Worm (Caenorhabditis elegans) whole organism, young adult: ENCODE measurements around the gene Y102A5C.2.

Experiments
- ama-1 ChIP-seq, 3 experiments: fragments of 150-350 bp in 1 of 3; sonication (generic microtip) in 2 of 3; optimal IDR thresholded peaks; 2 replicates each; lab custom pipeline; 2014 to 2018; ENCODE audit warnings: missing biosample characterization in 2 of 3, missing genetic modification characterization in 2 of 3, missing genetic modification reagents in 2 of 3
- ceh-91 ChIP-seq: fragments of 200-800 bp; sonication (Bioruptor generic); IDR thresholded peaks from 2 replicates; pipeline ENCODE4 v1.3.6; 2022; ENCODE audit warnings: missing genetic modification reagents, missing genetic modification characterization, missing compliant biosample characterization
- mes-4 ChIP-seq: sonication (generic microtip); optimal IDR thresholded peaks from 2 replicates; lab custom pipeline; 2016; ENCODE audit warnings: missing genotype, missing genetic modification characterization, missing compliant biosample characterization
- snpc-4 ChIP-seq, 5 experiments: fragments of 150-350 bp in 1 of 5; sonication (generic microtip) in 4 of 5; optimal IDR thresholded peaks; 2 replicates each; lab custom pipeline; 2014 to 2018; ENCODE audit warnings: missing genetic modification characterization in 5 of 5, missing biosample characterization in 3 of 5, antibody characterized with exemption in 2 of 5, mild to moderate bottlenecking in 2 of 5, missing compliant biosample characterization in 2 of 5, missing genotype in 2 of 5, moderate library complexity in 2 of 5, missing genetic modification reagents in 1 of 5
- unc-62 ChIP-seq: fragments of 150-350 bp; optimal IDR thresholded peaks from 2 replicates; lab custom pipeline; 2014; ENCODE audit warnings: missing biosample characterization, missing genetic modification reagents, missing genetic modification characterization
- xnd-1 ChIP-seq: sonication (generic microtip); optimal IDR thresholded peaks from 2 replicates; lab custom pipeline; 2016; ENCODE audit warnings: missing genotype, missing genetic modification reagents, missing genetic modification characterization, missing compliant biosample characterization
- ztf-3 ChIP-seq: fragments of 200-800 bp; sonication (Bioruptor generic); optimal IDR thresholded peaks from 2 replicates; lab custom pipeline; 2018; ENCODE audit warnings: mild to moderate bottlenecking, missing genetic modification characterization, missing compliant biosample characterization

DNA sequence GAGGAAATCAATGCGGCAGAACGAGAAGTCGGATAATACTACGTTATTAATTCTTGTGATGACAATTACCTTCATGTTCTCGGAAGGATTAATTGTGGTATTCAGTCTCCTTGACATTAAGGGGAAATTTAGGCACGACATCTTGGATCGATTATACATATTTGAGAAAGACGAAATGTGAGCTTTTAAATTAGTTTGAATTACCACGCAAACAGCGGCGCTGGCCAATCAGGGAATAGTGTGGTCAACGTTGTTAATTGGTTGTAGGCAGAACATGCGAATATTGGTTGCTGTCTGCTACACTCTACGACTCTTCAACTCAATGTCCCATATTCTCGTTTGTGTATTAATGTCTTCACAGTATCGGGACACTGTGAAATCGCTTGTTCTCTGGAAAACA lies 43.6 kb upstream of the Y102A5C.2 start, which contains the start of gene F49A5.10:
- TF ChIP-seq xnd-1 (tag; lab: Kevin White, UChicago) (no peak), unc-62 (no peak), ceh-91 (no peak), snpc-4 (GFP tag; optimal IDR thresholded peaks at IDR 0.05; lab: Kevin White, UChicago) (no peak), snpc-4 (tag; optimal IDR thresholded peaks at IDR 0.05; lab: Kevin White, UChicago) (no peak), ama-1 (optimal IDR thresholded peaks at IDR 0.05; lab: Kevin White, UChicago) (no peak), ama-1 (GFP tag; optimal IDR thresholded peaks at IDR 0.05; lab: Kevin White, UChicago) (no peak), ztf-3 (GFP tag; lab: Kevin White, UChicago) (no peak), mes-4 (tag; lab: Kevin White, UChicago) (no peak)
